Fruit fly (Drosophila melanogaster) whole organism, embryonic: ENCODE data around the gene ebd2.

Experiments used
- Antp ChIP-seq: fragments of 200-800 bp; sonication (Bioruptor generic); optimal IDR thresholded peaks from 3 replicates; lab custom pipeline; 2016; ENCODE audit warnings: missing biosample characterization, missing genetic modification characterization
- Atf6 ChIP-seq: fragments of 200-800 bp; sonication (Bioruptor generic); IDR thresholded peaks from 2 replicates; pipeline ENCODE4 v1.3.6; 2022; ENCODE audit warnings: missing biosample characterization, missing genetic modification characterization
- Awh ChIP-seq: fragments of 200-800 bp; sonication (Bioruptor generic); IDR thresholded peaks from 2 replicates; pipeline ENCODE4, ENCODE4 v1.3.6; 2022; ENCODE audit warnings: missing biosample characterization, missing genetic modification characterization
- B-H2 ChIP-seq: fragments of 200-800 bp; sonication (Bioruptor generic); optimal IDR thresholded peaks from 2 replicates; lab custom pipeline; 2018; ENCODE audit warnings: missing biosample characterization, mild to moderate bottlenecking, missing genetic modification characterization
- CG11085 ChIP-seq: fragments of 200-800 bp; sonication (Bioruptor generic); IDR thresholded peaks from 2 replicates; pipeline ENCODE4 v1.3.6; 2022; ENCODE audit warnings: missing biosample characterization, missing genetic modification characterization
- CG13296 ChIP-seq: fragments of 200-800 bp; sonication (Bioruptor generic); optimal IDR thresholded peaks from 3 replicates; lab custom pipeline; 2018; ENCODE audit warnings: missing biosample characterization, mild to moderate bottlenecking, missing genetic modification characterization
- CG15696 ChIP-seq: fragments of 200-800 bp; sonication (Bioruptor generic); optimal IDR thresholded peaks from 2 replicates; lab custom pipeline; 2019; ENCODE audit warnings: missing biosample characterization, mild to moderate bottlenecking, missing genetic modification characterization, moderate library complexity
- CG1602 ChIP-seq: fragments of 200-800 bp; sonication (Bioruptor generic); optimal IDR thresholded peaks from 3 replicates; lab custom pipeline; 2016; ENCODE audit warnings: missing biosample characterization, missing genetic modification characterization
- CG1603 ChIP-seq: fragments of 200-800 bp; sonication (Bioruptor generic); optimal IDR thresholded peaks from 2 replicates; lab custom pipeline; 2019; ENCODE audit warnings: missing biosample characterization, mild to moderate bottlenecking, missing genetic modification characterization, moderate library complexity
- CG16813 ChIP-seq: fragments of 200-800 bp; sonication (Bioruptor generic); IDR thresholded peaks from 3 replicates; pipeline ENCODE4 v1.3.6; 2022; ENCODE audit warnings: missing biosample characterization, missing genetic modification characterization; ENCODE audit not compliant: partially characterized antibody
- CG17829 ChIP-seq: fragments of 200-800 bp; optimal IDR thresholded peaks from 2 replicates; lab custom pipeline; 2019; ENCODE audit warnings: missing biosample characterization, mild to moderate bottlenecking, missing genetic modification characterization, moderate library complexity
- CG2129 ChIP-seq: fragments of 200-800 bp; sonication (Bioruptor generic); IDR thresholded peaks from 2 replicates; pipeline ENCODE4 v1.3.6; 2022; ENCODE audit warnings: missing biosample characterization, missing genetic modification characterization; ENCODE audit not compliant: partially characterized antibody
- CG34224 ChIP-seq: fragments of 200-800 bp; sonication (Bioruptor generic); IDR thresholded peaks from 3 replicates; pipeline ENCODE4 v1.3.6; 2022; ENCODE audit warnings: missing biosample characterization, missing genetic modification characterization; ENCODE audit not compliant: partially characterized antibody
- CG34422 ChIP-seq: fragments of 200-800 bp; sonication (Bioruptor generic); IDR thresholded peaks from 3 replicates; pipeline ENCODE4 v1.3.6; 2022; ENCODE audit warnings: missing biosample characterization, missing genetic modification characterization
- CG4328 ChIP-seq: fragments of 200-800 bp; sonication (Bioruptor generic); optimal IDR thresholded peaks from 3 replicates; lab custom pipeline; 2017; ENCODE audit warnings: missing biosample characterization, missing genetic modification reagents, missing genetic modification characterization
- CG6683 ChIP-seq: fragments of 200-800 bp; sonication (Bioruptor generic); optimal IDR thresholded peaks from 2 replicates; lab custom pipeline; 2017; ENCODE audit warnings: missing biosample characterization, mild to moderate bottlenecking, missing genetic modification characterization, missing genetic modification reagents
- CG6765 ChIP-seq: fragments of 200-800 bp; sonication (Bioruptor generic); optimal IDR thresholded peaks from 3 replicates; lab custom pipeline; 2017; ENCODE audit warnings: missing biosample characterization, mild to moderate bottlenecking, missing genetic modification characterization
- CG7556 ChIP-seq: fragments of 200-800 bp; sonication (Bioruptor generic); optimal IDR thresholded peaks from 2 replicates; lab custom pipeline; 2017; ENCODE audit warnings: missing biosample characterization, mild to moderate bottlenecking, missing genetic modification characterization
- CG9609 ChIP-seq: fragments of 200-800 bp; sonication (Bioruptor generic); optimal IDR thresholded peaks from 3 replicates; lab custom pipeline; 2016; ENCODE audit warnings: missing biosample characterization, missing genetic modification characterization
- CkIIα-i1 ChIP-seq: fragments of 200-800 bp; sonication (Bioruptor generic); IDR thresholded peaks from 2 replicates; pipeline ENCODE4 v1.3.6; 2022; ENCODE audit warnings: missing biosample characterization, missing genetic modification characterization
- CoRest ChIP-seq: fragments of 200-800 bp; sonication (Bioruptor generic); optimal IDR thresholded peaks from 3 replicates; lab custom pipeline; 2018; ENCODE audit warnings: missing biosample characterization, mild to moderate bottlenecking, missing genetic modification characterization, moderate library complexity
- D19B ChIP-seq: fragments of 200-800 bp; sonication (Bioruptor generic); optimal IDR thresholded peaks from 2 replicates; lab custom pipeline; 2017; ENCODE audit warnings: missing biosample characterization, mild to moderate bottlenecking, missing genetic modification characterization
- Elba2 ChIP-seq: fragments of 200-800 bp; sonication (Bioruptor generic); optimal IDR thresholded peaks from 3 replicates; lab custom pipeline; 2016; ENCODE audit warnings: missing biosample characterization, missing genetic modification characterization
- Fer1 ChIP-seq: fragments of 200-800 bp; sonication (Bioruptor generic); optimal IDR thresholded peaks from 2 replicates; lab custom pipeline; 2017; ENCODE audit warnings: missing biosample characterization, mild to moderate bottlenecking, missing genetic modification characterization
- Fer2 ChIP-seq: fragments of 200-800 bp; sonication (Bioruptor generic); optimal IDR thresholded peaks from 2 replicates; lab custom pipeline; 2018; ENCODE audit warnings: missing biosample characterization, mild to moderate bottlenecking, missing genetic modification characterization, moderate library complexity
- GATAe ChIP-seq: fragments of 200-800 bp; sonication (Bioruptor generic); conservative IDR thresholded peaks from 2 replicates; pipeline ENCODE4 v1.3.6; 2022; ENCODE audit warnings: missing biosample characterization, missing genetic modification characterization
- Hey ChIP-seq: fragments of 200-800 bp; sonication (Bioruptor generic); optimal IDR thresholded peaks from 3 replicates; lab custom pipeline; 2018; ENCODE audit warnings: missing biosample characterization, mild to moderate bottlenecking, missing genetic modification characterization
- Hr3 ChIP-seq: fragments of 200-800 bp; sonication (Bioruptor generic); optimal IDR thresholded peaks from 3 replicates; lab custom pipeline; 2016; ENCODE audit warnings: missing biosample characterization, missing genetic modification characterization
- Hsf ChIP-seq: fragments of 200-800 bp; sonication (Bioruptor generic); optimal IDR thresholded peaks from 3 replicates; lab custom pipeline; 2016; ENCODE audit warnings: missing biosample characterization, missing genetic modification characterization
- MTF-1 ChIP-seq: fragments of 200-800 bp; sonication (Bioruptor generic); optimal IDR thresholded peaks from 2 replicates; lab custom pipeline; 2018; ENCODE audit warnings: missing biosample characterization, mild to moderate bottlenecking, missing genetic modification characterization, borderline replicate concordance
- Nf-YC ChIP-seq: fragments of 200-800 bp; optimal IDR thresholded peaks from 3 replicates; lab custom pipeline; 2019; ENCODE audit warnings: missing biosample characterization, mild to moderate bottlenecking, missing genetic modification characterization, moderate library complexity
- Oaz ChIP-seq: fragments of 200-800 bp; sonication (Bioruptor generic); IDR thresholded peaks from 2 replicates; pipeline ENCODE4 v1.3.6; 2022; ENCODE audit warnings: missing biosample characterization, missing genetic modification characterization
- ci ChIP-seq: fragments of 200-800 bp; sonication (Bioruptor generic); IDR thresholded peaks from 3 replicates; pipeline ENCODE4 v1.3.6; 2022; ENCODE audit warnings: missing biosample characterization, missing genetic modification characterization
- dysf ChIP-seq: fragments of 200-800 bp; sonication (Bioruptor generic); IDR thresholded peaks from 3 replicates; pipeline ENCODE4 v1.3.6; 2022; ENCODE audit warnings: missing biosample characterization, missing genetic modification characterization
- gro ChIP-seq: fragments of 200-800 bp; sonication (Bioruptor generic); optimal IDR thresholded peaks from 2 replicates; lab custom pipeline; 2016; ENCODE audit warnings: missing biosample characterization, missing genetic modification characterization
- her ChIP-seq: fragments of 200-800 bp; sonication (Bioruptor generic); optimal IDR thresholded peaks from 2 replicates; lab custom pipeline; 2016; ENCODE audit warnings: missing biosample characterization, missing genetic modification characterization
- hkb ChIP-seq, 2 experiments: fragments of 200-800 bp in 1 of 2; fragments of >200 bp in 1 of 2; sonication (Bioruptor generic) in 1 of 2; IDR thresholded peaks in 1 of 2; optimal IDR thresholded peaks in 1 of 2; 2 replicates each; pipeline versions ENCODE4 v1.3.6 to Lab custom; 2017 to 2022; ENCODE audit warnings: missing biosample characterization in 1 of 2, missing genetic modification characterization in 1 of 2
- lov ChIP-seq, 2 experiments: fragments of 200-800 bp in 1 of 2; fragments of >200 bp in 1 of 2; sonication (Bioruptor generic) in 1 of 2; IDR thresholded peaks in 1 of 2; optimal IDR thresholded peaks in 1 of 2; 2 replicates in 1 of 2; 3 replicates in 1 of 2; pipeline versions ENCODE4 v1.3.6 to Lab custom; 2017 to 2022; ENCODE audit warnings: missing biosample characterization in 1 of 2, missing genetic modification characterization in 1 of 2
- nerfin-2 ChIP-seq: fragments of 200-800 bp; sonication (Bioruptor generic); IDR thresholded peaks from 2 replicates; pipeline ENCODE4 v1.3.6; 2022; ENCODE audit warnings: missing biosample characterization, missing genetic modification characterization; ENCODE audit not compliant: partially characterized antibody
- peb ChIP-seq: fragments of 200-800 bp; sonication (Bioruptor generic); IDR thresholded peaks from 2 replicates; pipeline ENCODE4 v1.3.6; 2022; ENCODE audit warnings: missing biosample characterization, missing genetic modification characterization
- pita ChIP-seq: fragments of 200-800 bp; sonication (Bioruptor generic); optimal IDR thresholded peaks from 2 replicates; lab custom pipeline; 2017; ENCODE audit warnings: missing biosample characterization, mild to moderate bottlenecking, missing genetic modification characterization
- pnt ChIP-seq: fragments of 200-800 bp; sonication (Bioruptor generic); optimal IDR thresholded peaks from 3 replicates; lab custom pipeline; 2016; ENCODE audit warnings: missing biosample characterization, missing genetic modification characterization
- sens ChIP-seq: fragments of 200-800 bp; sonication (Bioruptor generic); peaks from one replicate; lab custom pipeline; 2016; ENCODE audit warnings: missing biosample characterization, missing genetic modification characterization
- shn ChIP-seq: fragments of 200-800 bp; sonication (Bioruptor generic); optimal IDR thresholded peaks from 3 replicates; lab custom pipeline; 2016; ENCODE audit warnings: missing biosample characterization, missing genetic modification characterization
- sr ChIP-seq: fragments of 200-800 bp; sonication (Bioruptor generic); IDR thresholded peaks from 3 replicates; pipeline ENCODE4 v1.3.6; 2022; ENCODE audit warnings: missing biosample characterization, missing genetic modification characterization
- ssp ChIP-seq: fragments of 200-800 bp; sonication (Bioruptor generic); IDR thresholded peaks from 2 replicates; pipeline ENCODE4 v1.3.6; 2022; ENCODE audit warnings: missing biosample characterization, missing genetic modification characterization
- stwl ChIP-seq: fragments of 200-800 bp; sonication (Bioruptor generic); optimal IDR thresholded peaks from 3 replicates; lab custom pipeline; 2018; ENCODE audit warnings: missing biosample characterization, mild to moderate bottlenecking, missing genetic modification characterization, moderate library complexity
- tgo ChIP-seq: fragments of 200-800 bp; sonication (Bioruptor generic); IDR thresholded peaks from 3 replicates; pipeline ENCODE4 v1.3.6; 2022; ENCODE audit warnings: missing biosample characterization, missing genetic modification characterization
- vfl ChIP-seq: fragments of 200-800 bp; sonication (Bioruptor generic); optimal IDR thresholded peaks from 2 replicates; lab custom pipeline; 2016; ENCODE audit warnings: missing biosample characterization, missing genetic modification characterization
- wdn ChIP-seq: fragments of 200-800 bp; sonication (Bioruptor generic); IDR thresholded peaks from 2 replicates; pipeline ENCODE4 v1.3.6; 2022; ENCODE audit warnings: missing biosample characterization, missing genetic modification characterization

ebd2 gene

dm6 chr3L:21304400-21304799 is 44.7 kb downstream of the ebd2 start, which contains the start of the genes CG11309 and CG7632 (continued):
- TF ChIP-seq CG13296 (GFP tag; lab: Kevin White, UChicago), result peak; percentile 100
- TF ChIP-seq D19B (GFP tag; lab: Kevin White, UChicago), result peak; percentile 95
- peak; percentile 99 for TF ChIP-seq CG6683 (GFP tag; lab: Kevin White, UChicago)
- TF ChIP-seq Oaz (GFP tag; lab: Robert Waterston, UW), result peak; percentile 97
- TF ChIP-seq CG6765, result peak; percentile 99
- TF ChIP-seq her (GFP tag; lab: Kevin White, UChicago), result peak; percentile 97
- TF ChIP-seq Elba2, result peak; percentile 86
- no peak for TF ChIP-seq nerfin-2
- TF ChIP-seq lov (optimal IDR thresholded peaks at IDR 0.05; lab: Kevin White, UChicago), result no peak
- peak; percentile 99 for TF ChIP-seq lov (GFP tag; IDR thresholded peaks at IDR 0.05; lab: Robert Waterston, UW)
- peak; percentile 100 for TF ChIP-seq B-H2 (GFP tag; lab: Kevin White, UChicago)
- peak; percentile 97 for TF ChIP-seq CG34422 (GFP tag; lab: Robert Waterston, UW)
- TF ChIP-seq hkb (optimal IDR thresholded peaks at IDR 0.05; lab: Kevin White, UChicago), result peak; percentile 30
- peak; percentile 100 for TF ChIP-seq hkb (GFP tag; IDR thresholded peaks at IDR 0.05; lab: Robert Waterston, UW)
- peak; percentile 99 for TF ChIP-seq Fer2
- TF ChIP-seq dysf (GFP tag; lab: Robert Waterston, UW), result peak; percentile 98
- peak; percentile 100 for TF ChIP-seq CG4328 (GFP tag; lab: Kevin White, UChicago)
- TF ChIP-seq MTF-1 (GFP tag; lab: Kevin White, UChicago), result peak; percentile 99
- TF ChIP-seq sr (GFP tag; lab: Robert Waterston, UW), result peak; percentile 94
- no peak; the same call in 2 of the 3 replicates for TF ChIP-seq CG34224 (GFP tag; lab: Robert Waterston, UW)
- TF ChIP-seq pnt (GFP tag; lab: Kevin White, UChicago), result peak; percentile 97
- peak; percentile 75 for TF ChIP-seq CkIIα-i1 (GFP tag; lab: Robert Waterston, UW)
- TF ChIP-seq CG1603, result peak; percentile 99
- peak; percentile 100 for TF ChIP-seq Fer1
- peak; percentile 99 for TF ChIP-seq CG7556 (GFP tag; lab: Kevin White, UChicago)
- peak; percentile 99 for TF ChIP-seq Awh (GFP tag; lab: Robert Waterston, UW)
- no peak for TF ChIP-seq CG2129 (GFP tag; lab: Robert Waterston, UW)
- TF ChIP-seq vfl (GFP tag; lab: Kevin White, UChicago), result peak; percentile 98
- TF ChIP-seq shn (GFP tag; lab: Kevin White, UChicago), result peak; percentile 95
- peak; percentile 97 for TF ChIP-seq Hr3 (GFP tag; lab: Kevin White, UChicago)
- TF ChIP-seq sens, result peak; percentile 100
- TF ChIP-seq Hsf, result peak; percentile 99
- TF ChIP-seq Hey (tag; lab: Kevin White, UChicago), result peak; percentile 98
- no peak for TF ChIP-seq pita (GFP tag; lab: Kevin White, UChicago)
- peak; percentile 100 for TF ChIP-seq ci
- TF ChIP-seq CG17829 (tag; lab: Kevin White, UChicago), result peak; percentile 100
- TF ChIP-seq tgo, result peak; percentile 97
- peak; percentile 98 for TF ChIP-seq CG9609
- peak; percentile 97 for TF ChIP-seq wdn (GFP tag; lab: Robert Waterston, UW)
- peak; percentile 99 for TF ChIP-seq CG15696 (tag; lab: Kevin White, UChicago)
- TF ChIP-seq ssp, result peak; percentile 82
- peak; percentile 99 for TF ChIP-seq Atf6 (GFP tag; lab: Robert Waterston, UW)
- peak; percentile 99 for TF ChIP-seq stwl
- TF ChIP-seq CG11085 (GFP tag; lab: Robert Waterston, UW), result peak; percentile 89
- peak; percentile 97 for TF ChIP-seq Antp (GFP tag; lab: Kevin White, UChicago)
- peak; percentile 96 for TF ChIP-seq Nf-YC (tag; lab: Kevin White, UChicago)
- TF ChIP-seq peb (GFP tag; lab: Robert Waterston, UW), result peak; percentile 96
- peak; percentile 99 for TF ChIP-seq CoRest (tag; lab: Kevin White, UChicago)
- TF ChIP-seq CG1602 (GFP tag; lab: Kevin White, UChicago), result peak; percentile 98
- peak; percentile 10; the same call in 1 of the 3 replicates for TF ChIP-seq CG16813
- peak; percentile 99 for TF ChIP-seq gro (GFP tag; lab: Kevin White, UChicago)
- TF ChIP-seq GATAe (GFP tag; lab: Robert Waterston, UW), result peak; percentile 83
